Fruit fly (Drosophila melanogaster) whole organism, embryonic: ENCODE data around the gene Lnk.

Experiments used
- Blimp-1 ChIP-seq: fragments of 200-800 bp; sonication (Bioruptor generic); optimal IDR thresholded peaks from 3 replicates; lab custom pipeline; 2018; ENCODE audit warnings: missing biosample characterization, missing genetic modification characterization, mild to moderate bottlenecking, moderate library complexity, missing genetic modification reagents
- CG10321 ChIP-seq: fragments of 200-800 bp; sonication (Bioruptor generic); IDR thresholded peaks from 2 replicates; pipeline ENCODE4 v1.3.6; 2022; ENCODE audit warnings: missing biosample characterization, missing genetic modification characterization
- CG11398 ChIP-seq: fragments of 200-800 bp; sonication (Bioruptor generic); optimal IDR thresholded peaks from 2 replicates; lab custom pipeline; 2016; ENCODE audit warnings: missing biosample characterization, missing genetic modification characterization
- CG12071 ChIP-seq: fragments of 200-800 bp; sonication (Bioruptor generic); optimal IDR thresholded peaks from 3 replicates; lab custom pipeline; 2018; ENCODE audit warnings: missing biosample characterization, mild to moderate bottlenecking, missing genetic modification characterization
- CG14965 ChIP-seq: fragments of 200-800 bp; sonication (Bioruptor generic); optimal IDR thresholded peaks from 2 replicates; lab custom pipeline; 2016; ENCODE audit warnings: missing biosample characterization, missing genetic modification characterization, borderline replicate concordance
- CG17328 ChIP-seq: fragments of 200-800 bp; sonication (Bioruptor generic); IDR thresholded peaks from 2 replicates; pipeline ENCODE4 v1.3.6; 2022; ENCODE audit warnings: missing biosample characterization, missing genetic modification characterization
- CG18476 ChIP-seq: fragments of 200-800 bp; sonication (Bioruptor generic); optimal IDR thresholded peaks from 2 replicates; lab custom pipeline; 2016; ENCODE audit warnings: missing biosample characterization, mild to moderate bottlenecking, missing genetic modification characterization
- CG2712 ChIP-seq: fragments of 200-800 bp; optimal IDR thresholded peaks from 3 replicates; lab custom pipeline; 2019; ENCODE audit warnings: missing biosample characterization, mild to moderate bottlenecking, missing genetic modification characterization, moderate library complexity
- CG30020 ChIP-seq: fragments of 200-800 bp; optimal IDR thresholded peaks from 2 replicates; lab custom pipeline; 2019; ENCODE audit warnings: missing biosample characterization, mild to moderate bottlenecking, missing genetic modification characterization, moderate library complexity
- CG31365 ChIP-seq: fragments of 200-800 bp; sonication (Bioruptor generic); optimal IDR thresholded peaks from 2 replicates; lab custom pipeline; 2018; ENCODE audit warnings: missing biosample characterization, mild to moderate bottlenecking, missing genetic modification characterization
- CG31388 ChIP-seq: fragments of 200-800 bp; sonication (Bioruptor generic); optimal IDR thresholded peaks from 2 replicates; lab custom pipeline; 2016; ENCODE audit warnings: missing biosample characterization, missing genetic modification characterization
- CG31441 ChIP-seq: fragments of 200-800 bp; sonication (Bioruptor generic); IDR thresholded peaks from 2 replicates; pipeline ENCODE4 v1.3.6; 2022; ENCODE audit warnings: missing biosample characterization, missing genetic modification characterization
- CG3281 ChIP-seq: fragments of 200-800 bp; sonication (Bioruptor generic); optimal IDR thresholded peaks from 3 replicates; lab custom pipeline; 2017; ENCODE audit warnings: missing biosample characterization, mild to moderate bottlenecking, missing genetic modification characterization
- CG33557 ChIP-seq: fragments of 200-800 bp; sonication (Bioruptor generic); optimal IDR thresholded peaks from 2 replicates; lab custom pipeline; 2019; ENCODE audit warnings: missing biosample characterization, mild to moderate bottlenecking, missing genetic modification characterization, moderate library complexity
- CG4282 ChIP-seq: fragments of 200-800 bp; sonication (Bioruptor generic); optimal IDR thresholded peaks from 2 replicates; lab custom pipeline; 2016; ENCODE audit warnings: missing biosample characterization, missing genetic modification characterization
- CG4360 ChIP-seq: fragments of 200-800 bp; sonication (Bioruptor generic); IDR thresholded peaks from 2 replicates; pipeline ENCODE4 v1.3.6; 2022; ENCODE audit warnings: missing biosample characterization, missing genetic modification characterization
- CG6654 ChIP-seq: fragments of 200-800 bp; sonication (Bioruptor generic); optimal IDR thresholded peaks from 2 replicates; lab custom pipeline; 2017; ENCODE audit warnings: missing biosample characterization, mild to moderate bottlenecking, missing genetic modification characterization
- CG6813 ChIP-seq: fragments of 200-800 bp; sonication (Bioruptor generic); optimal IDR thresholded peaks from 2 replicates; lab custom pipeline; 2017; ENCODE audit warnings: missing biosample characterization, missing genetic modification characterization, mild to moderate bottlenecking, moderate library complexity, missing genetic modification reagents
- CG7271 ChIP-seq: fragments of 200-800 bp; sonication (Bioruptor generic); optimal IDR thresholded peaks from 2 replicates; lab custom pipeline; 2018; ENCODE audit warnings: missing biosample characterization, mild to moderate bottlenecking, missing genetic modification characterization, moderate library complexity
- CG9797 ChIP-seq: fragments of 200-800 bp; sonication (Bioruptor generic); optimal IDR thresholded peaks from 3 replicates; lab custom pipeline; 2018; ENCODE audit warnings: missing biosample characterization, mild to moderate bottlenecking, missing genetic modification characterization
- Chrac-16 ChIP-seq: fragments of 200-800 bp; sonication (Bioruptor generic); optimal IDR thresholded peaks from 3 replicates; lab custom pipeline; 2016; ENCODE audit warnings: missing biosample characterization, missing genetic modification characterization
- Dbx ChIP-seq: fragments of 200-800 bp; sonication (Bioruptor generic); IDR thresholded peaks from 3 replicates; pipeline ENCODE4 v1.3.6; 2022; ENCODE audit warnings: missing biosample characterization, missing genetic modification characterization
- Hmx ChIP-seq: fragments of 200-800 bp; sonication (Bioruptor generic); optimal IDR thresholded peaks from 2 replicates; lab custom pipeline; 2016; ENCODE audit warnings: missing biosample characterization, missing genetic modification characterization
- Hr78 ChIP-seq, 2 experiments: fragments of 200-800 bp in 1 of 2; fragments of >200 bp in 1 of 2; sonication (Bioruptor generic) in 1 of 2; optimal IDR thresholded peaks; 2 replicates each; lab custom pipeline; 2017 to 2019; ENCODE audit warnings: missing biosample characterization in 2 of 2, missing genetic modification characterization in 2 of 2, mild to moderate bottlenecking in 1 of 2, moderate library complexity in 1 of 2
- Lim3 ChIP-seq: fragments of 200-800 bp; sonication (Bioruptor generic); IDR thresholded peaks from 2 replicates; pipeline ENCODE4 v1.3.6; 2022; ENCODE audit warnings: missing biosample characterization, missing genetic modification characterization
- Max ChIP-seq: fragments of 200-800 bp; sonication (Bioruptor generic); optimal IDR thresholded peaks from 2 replicates; lab custom pipeline; 2016; ENCODE audit warnings: missing biosample characterization, mild to moderate bottlenecking, missing genetic modification characterization
- Med ChIP-seq: fragments of 200-800 bp; sonication (Bioruptor generic); peaks from one replicate; lab custom pipeline; 2016; ENCODE audit warnings: missing biosample characterization, missing genetic modification characterization, mild to moderate bottlenecking, inconsistent platforms, moderate library complexity
- Mrtf ChIP-seq: fragments of 200-800 bp; sonication (Bioruptor generic); IDR thresholded peaks from 3 replicates; pipeline ENCODE4 v1.3.6; 2022; ENCODE audit warnings: missing biosample characterization, missing genetic modification characterization
- Nf-YC ChIP-seq: fragments of 200-800 bp; optimal IDR thresholded peaks from 3 replicates; lab custom pipeline; 2019; ENCODE audit warnings: missing biosample characterization, mild to moderate bottlenecking, missing genetic modification characterization, moderate library complexity
- PHDP ChIP-seq: fragments of 200-800 bp; sonication (Bioruptor generic); optimal IDR thresholded peaks from 3 replicates; lab custom pipeline; 2018; ENCODE audit warnings: missing biosample characterization, mild to moderate bottlenecking, missing genetic modification characterization, moderate library complexity
- Stat92E ChIP-seq, 3 experiments: fragments of >200 bp in 2 of 3; fragments of 200-800 bp in 1 of 3; sonication (Bioruptor generic) in 1 of 3; optimal IDR thresholded peaks; 2 replicates each; lab custom pipeline; 2017 to 2019; ENCODE audit warnings: missing biosample characterization in 3 of 3, missing genetic modification characterization in 3 of 3, mild to moderate bottlenecking in 1 of 3, moderate library complexity in 1 of 3
- Trl ChIP-seq, 3 experiments: fragments of >200 bp in 2 of 3; fragments of 200-800 bp in 1 of 3; sonication (Bioruptor generic) in 1 of 3; optimal IDR thresholded peaks; 2 replicates in 1 of 3; 3 replicates in 2 of 3; lab custom pipeline; 2016 to 2017; ENCODE audit warnings: missing biosample characterization in 1 of 3, missing genetic modification characterization in 1 of 3
- Vsx1 ChIP-seq: fragments of 200-800 bp; sonication (Bioruptor generic); optimal IDR thresholded peaks from 2 replicates; lab custom pipeline; 2017; ENCODE audit warnings: missing biosample characterization, mild to moderate bottlenecking, missing genetic modification characterization, missing genetic modification reagents
- bbx ChIP-seq: fragments of 200-800 bp; sonication (Bioruptor generic); IDR thresholded peaks from 2 replicates; pipeline ENCODE4 v1.3.6; 2022; ENCODE audit warnings: missing biosample characterization, missing genetic modification characterization; ENCODE audit not compliant: partially characterized antibody
- btn ChIP-seq: fragments of 200-800 bp; sonication (Bioruptor generic); optimal IDR thresholded peaks from 2 replicates; lab custom pipeline; 2016; ENCODE audit warnings: missing biosample characterization, missing genetic modification characterization
- dimm ChIP-seq: fragments of 200-800 bp; sonication (Bioruptor generic); IDR thresholded peaks from 2 replicates; pipeline ENCODE4 v1.3.6; 2022; ENCODE audit warnings: missing biosample characterization, missing genetic modification characterization
- disco-r ChIP-seq: fragments of 200-800 bp; sonication (Bioruptor generic); optimal IDR thresholded peaks from 2 replicates; lab custom pipeline; 2016; ENCODE audit warnings: missing biosample characterization, missing genetic modification characterization
- dysf ChIP-seq: fragments of 200-800 bp; sonication (Bioruptor generic); IDR thresholded peaks from 3 replicates; pipeline ENCODE4 v1.3.6; 2022; ENCODE audit warnings: missing biosample characterization, missing genetic modification characterization
- fd64A ChIP-seq: fragments of 200-800 bp; sonication (Bioruptor generic); optimal IDR thresholded peaks from 3 replicates; lab custom pipeline; 2018; ENCODE audit warnings: missing biosample characterization, mild to moderate bottlenecking, missing genetic modification characterization
- grau ChIP-seq: fragments of 200-800 bp; optimal IDR thresholded peaks from 3 replicates; lab custom pipeline; 2019; ENCODE audit warnings: missing biosample characterization, mild to moderate bottlenecking, missing genetic modification characterization, moderate library complexity
- jumu ChIP-seq: fragments of 200-800 bp; sonication (Bioruptor generic); optimal IDR thresholded peaks from 3 replicates; lab custom pipeline; 2016; ENCODE audit warnings: missing biosample characterization, missing genetic modification characterization
- lola ChIP-seq, 3 experiments: fragments of >200 bp in 2 of 3; fragments of 200-800 bp in 1 of 3; sonication (Bioruptor generic) in 1 of 3; optimal IDR thresholded peaks; 2 replicates each; lab custom pipeline; 2017 to 2019; ENCODE audit warnings: missing biosample characterization in 3 of 3, missing genetic modification characterization in 3 of 3, mild to moderate bottlenecking in 1 of 3, moderate library complexity in 1 of 3
- pita ChIP-seq: fragments of 200-800 bp; sonication (Bioruptor generic); optimal IDR thresholded peaks from 2 replicates; lab custom pipeline; 2017; ENCODE audit warnings: missing biosample characterization, mild to moderate bottlenecking, missing genetic modification characterization
- run ChIP-seq: fragments of 200-800 bp; sonication (Bioruptor generic); optimal IDR thresholded peaks from 3 replicates; lab custom pipeline; 2018; ENCODE audit warnings: missing biosample characterization, mild to moderate bottlenecking, missing genetic modification characterization
- so ChIP-seq: fragments of 200-800 bp; sonication (Bioruptor generic); IDR thresholded peaks from 3 replicates; pipeline ENCODE4 v1.3.6; 2022; ENCODE audit warnings: missing biosample characterization, missing genetic modification characterization
- ssp ChIP-seq: fragments of 200-800 bp; sonication (Bioruptor generic); IDR thresholded peaks from 2 replicates; pipeline ENCODE4 v1.3.6; 2022; ENCODE audit warnings: missing biosample characterization, missing genetic modification characterization
- tio ChIP-seq: fragments of 200-800 bp; sonication (Bioruptor generic); optimal IDR thresholded peaks from 2 replicates; lab custom pipeline; 2017; ENCODE audit warnings: missing biosample characterization, missing genetic modification characterization, inconsistent platforms
- tll ChIP-seq, 2 experiments: fragments of 200-800 bp in 1 of 2; fragments of >200 bp in 1 of 2; sonication (Bioruptor generic) in 1 of 2; optimal IDR thresholded peaks; 2 replicates each; lab custom pipeline; 2017 to 2019; ENCODE audit warnings: missing biosample characterization in 2 of 2, missing genetic modification characterization in 2 of 2, mild to moderate bottlenecking in 1 of 2, moderate library complexity in 1 of 2
- toy ChIP-seq: fragments of 200-800 bp; sonication (Bioruptor generic); IDR thresholded peaks from 2 replicates; pipeline ENCODE4 v1.3.6; 2022; ENCODE audit warnings: missing biosample characterization, missing genetic modification characterization

Gene Lnk

DNA sequence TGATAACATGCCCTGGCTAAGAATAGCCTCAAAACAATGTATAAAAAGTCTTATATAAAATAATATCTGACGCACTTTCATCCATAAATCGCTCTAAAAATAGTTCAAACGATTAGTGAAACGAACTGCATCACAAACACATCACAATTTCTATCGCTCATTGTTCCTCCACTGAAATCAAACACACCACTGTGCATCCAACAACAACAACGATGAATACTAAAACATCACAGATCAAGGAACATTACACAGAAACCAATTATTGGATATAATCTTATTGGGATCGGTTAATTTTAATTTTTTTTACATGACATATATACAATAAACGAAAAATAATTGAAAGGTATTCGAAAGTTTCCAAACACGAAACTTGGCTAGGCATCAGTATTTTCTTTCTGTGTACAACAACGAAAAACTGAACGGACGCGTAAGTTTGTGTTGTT is 9.0 kb upstream of the Lnk start (continued):
- TF ChIP-seq so (GFP tag; lab: Robert Waterston, UW) (no peak; the same call in 1 of the 3 replicates), CG31365 (tag; lab: Kevin White, UChicago) (peak; percentile 56), Nf-YC (tag; lab: Kevin White, UChicago) (peak; percentile 43), CG12071 (peak; percentile 74), Lim3 (no peak), bbx (GFP tag; lab: Robert Waterston, UW) (no peak), Max (GFP tag; lab: Kevin White, UChicago) (peak; percentile 69), Stat92E (GFP tag; optimal IDR thresholded peaks at IDR 0.05; lab: Kevin White, UChicago) (no peak), CG7271 (tag; lab: Kevin White, UChicago) (peak; percentile 39), dimm (GFP tag; lab: Robert Waterston, UW) (peak; percentile 70), lola (GFP tag; optimal IDR thresholded peaks at IDR 0.05; lab: Kevin White, UChicago) (peak in 1 of 3 experiments; percentile 77), CG9797 (no peak), Hmx (GFP tag; lab: Kevin White, UChicago) (peak; percentile 64), tll (GFP tag; optimal IDR thresholded peaks at IDR 0.05; lab: Kevin White, UChicago) (no peak), CG3281 (GFP tag; lab: Kevin White, UChicago) (peak; percentile 70), Med (GFP tag; lab: Kevin White, UChicago) (peak; percentile 96), CG2712 (peak; percentile 88), tio (GFP tag; lab: Kevin White, UChicago) (peak; percentile 72), CG17328 (GFP tag; lab: Robert Waterston, UW) (peak; percentile 83), dysf (peak; percentile 90; the same call in 2 of the 3 replicates), PHDP (tag; lab: Kevin White, UChicago) (peak; percentile 84), Chrac-16 (peak; percentile 75), CG18476 (GFP tag; lab: Kevin White, UChicago) (peak; percentile 48), jumu (GFP tag; lab: Kevin White, UChicago) (peak; percentile 16), grau (tag; lab: Kevin White, UChicago) (peak; percentile 84), Hr78 (GFP tag; optimal IDR thresholded peaks at IDR 0.05; lab: Kevin White, UChicago) (peak in 1 of 2 experiments; percentile 48), fd64A (GFP tag; lab: Kevin White, UChicago) (peak; percentile 48), Blimp-1 (GFP tag; lab: Kevin White, UChicago) (peak; percentile 85), CG31388 (GFP tag; lab: Kevin White, UChicago) (no peak), run (tag; lab: Kevin White, UChicago) (no peak), CG11398 (GFP tag; lab: Kevin White, UChicago) (peak; percentile 13), ssp (peak; percentile 69), CG14965 (no peak), btn (GFP tag; lab: Kevin White, UChicago) (peak; percentile 50), disco-r (no peak), Trl (optimal IDR thresholded peaks at IDR 0.05; lab: Kevin White, UChicago) (no peak), Trl (GFP tag; optimal IDR thresholded peaks at IDR 0.05; lab: Kevin White, UChicago) (no peak), Dbx (no peak), pita (GFP tag; lab: Kevin White, UChicago) (no peak), CG31441 (GFP tag; lab: Robert Waterston, UW) (peak; percentile 86), CG6654 (peak; percentile 55), CG4282 (no peak), toy (GFP tag; lab: Robert Waterston, UW) (no peak), CG33557 (GFP tag; lab: Kevin White, UChicago) (no peak), Mrtf (no peak; the same call in 2 of the 3 replicates), CG10321 (GFP tag; lab: Robert Waterston, UW) (no peak), CG4360 (GFP tag; lab: Robert Waterston, UW) (no peak; the same call in 1 of the 2 replicates), CG6813 (GFP tag; lab: Kevin White, UChicago) (peak; percentile 70), CG30020 (tag; lab: Kevin White, UChicago) (no peak), Vsx1 (no peak)
